Fruit fly (Drosophila melanogaster): ENCODE results near the gene Cpr78Cc.

Cpr78Cc gene

dm6 chr3L:21279168-21279567 is 21.2 kb upstream of the Cpr78Cc start:
- TF ChIP-seq CG17806 (tag; optimal IDR thresholded peaks at IDR 0.05) (no peak), gl (tag; optimal IDR thresholded peaks at IDR 0.05) (no peak), CG4496 (GFP tag; IDR thresholded peaks at IDR 0.05) (no peak), D1 (tag; optimal IDR thresholded peaks at IDR 0.05) (no peak)

- TF ChIP-seq gl (tag; optimal IDR thresholded peaks at IDR 0.05) (peak; percentile 43), CG8301 (tag; optimal IDR thresholded peaks at IDR 0.05) (no peak), CG14655 (GFP tag; optimal IDR thresholded peaks at IDR 0.05) (no peak), CG8159 (tag; optimal IDR thresholded peaks at IDR 0.05) (peak; percentile 11), Ets98B (GFP tag; IDR thresholded peaks at IDR 0.05) (peak; percentile 28; the same call in 1 of the 2 replicates), CG15710 (tag; optimal IDR thresholded peaks at IDR 0.05) (peak; percentile 30), CG13204 (GFP tag; optimal IDR thresholded peaks at IDR 0.05) (no peak), CG32121 (GFP tag; IDR thresholded peaks at IDR 0.05) (peak; percentile 39; the same call in 1 of the 2 replicates), Snoo (tag; optimal IDR thresholded peaks at IDR 0.05) (peak; percentile 53), CG9948 (tag; optimal IDR thresholded peaks at IDR 0.05) (peak; percentile 23), CG17806 (tag; optimal IDR thresholded peaks at IDR 0.05) (no peak), fd96Ca (GFP tag; IDR thresholded peaks at IDR 0.05) (0 out of 3 replicates have a peak, but pooled peaks have one; percentile 14), Pif1A (GFP tag; optimal IDR thresholded peaks at IDR 0.05) (peak; percentile 34), EcR (GFP tag; optimal IDR thresholded peaks at IDR 0.05) (peak; percentile 67), CG4496 (GFP tag; IDR thresholded peaks at IDR 0.05) (peak; percentile 81)
Measured at dm6 chr3L:21279876-21280566, 20.4 kb upstream of the Cpr78Cc start, which contains the start of gene AcCoAS. Gene AcCoAS (minus strand): TSS chr3L:21280243.

dm6 chr3L:21280996-21281691 is 19.2 kb upstream of the Cpr78Cc start, which contains the start of gene ppl:
Gene ppl (minus strand): TSS chr3L:21281506.
- TF ChIP-seq Pif1A (GFP tag; optimal IDR thresholded peaks at IDR 0.05) (no peak), CG9948 (tag; optimal IDR thresholded peaks at IDR 0.05) (no peak), EcR (GFP tag; optimal IDR thresholded peaks at IDR 0.05) (peak; percentile 77), CG8301 (tag; optimal IDR thresholded peaks at IDR 0.05) (no peak)

dm6 chr3L:21281706-21282105 is 18.7 kb upstream of the Cpr78Cc start:
- no peak for TF ChIP-seq CG8159 (tag; optimal IDR thresholded peaks at IDR 0.05)
- no peak for TF ChIP-seq gl (tag; optimal IDR thresholded peaks at IDR 0.05)
- TF ChIP-seq CG8301 (tag; optimal IDR thresholded peaks at IDR 0.05): no peak
- no peak for TF ChIP-seq fd96Ca (GFP tag; IDR thresholded peaks at IDR 0.05)
- no peak for TF ChIP-seq Pif1A (GFP tag; optimal IDR thresholded peaks at IDR 0.05)
- no peak for TF ChIP-seq Ets98B (GFP tag; IDR thresholded peaks at IDR 0.05)
- no peak for TF ChIP-seq CG17806 (tag; optimal IDR thresholded peaks at IDR 0.05)
- TF ChIP-seq D1 (tag; optimal IDR thresholded peaks at IDR 0.05): no peak
- no peak for TF ChIP-seq CG14655 (GFP tag; optimal IDR thresholded peaks at IDR 0.05)
- TF ChIP-seq CG9948 (tag; optimal IDR thresholded peaks at IDR 0.05): no peak

- TF ChIP-seq CG17806 (tag; optimal IDR thresholded peaks at IDR 0.05): no peak
- TF ChIP-seq CG12605 (GFP tag; IDR thresholded peaks at IDR 0.05): no peak
- no peak for TF ChIP-seq CG8159 (tag; optimal IDR thresholded peaks at IDR 0.05)
- TF ChIP-seq gl (tag; optimal IDR thresholded peaks at IDR 0.05): no peak
- no peak for TF ChIP-seq Pif1B (GFP tag; optimal IDR thresholded peaks at IDR 0.05)
- no peak for TF ChIP-seq CG10348 (GFP tag; IDR thresholded peaks at IDR 0.05)
- TF ChIP-seq rn (GFP tag; IDR thresholded peaks at IDR 0.05): no peak
- TF ChIP-seq CG14655 (GFP tag; optimal IDR thresholded peaks at IDR 0.05): no peak
- TF ChIP-seq Snoo (tag; optimal IDR thresholded peaks at IDR 0.05): no peak
- no peak for TF ChIP-seq fd96Ca (GFP tag; IDR thresholded peaks at IDR 0.05)
- no peak for TF ChIP-seq CG8301 (tag; optimal IDR thresholded peaks at IDR 0.05)
Measured at dm6 chr3L:21282741-21283140, 17.6 kb upstream of the Cpr78Cc start.

dm6 chr3L:21283795-21284194 is 16.6 kb upstream of the Cpr78Cc start:
- no peak for TF ChIP-seq CG12605 (GFP tag; IDR thresholded peaks at IDR 0.05)
- TF ChIP-seq Pif1B (GFP tag; optimal IDR thresholded peaks at IDR 0.05): no peak
- TF ChIP-seq CG13204 (GFP tag; optimal IDR thresholded peaks at IDR 0.05): no peak
- no peak for TF ChIP-seq CG4496 (GFP tag; IDR thresholded peaks at IDR 0.05)
- no peak for TF ChIP-seq CG17806 (tag; optimal IDR thresholded peaks at IDR 0.05)
- TF ChIP-seq gl (tag; optimal IDR thresholded peaks at IDR 0.05): no peak
- no peak for TF ChIP-seq CG8159 (tag; optimal IDR thresholded peaks at IDR 0.05)
- TF ChIP-seq fd96Ca (GFP tag; IDR thresholded peaks at IDR 0.05): no peak
- no peak for TF ChIP-seq Ets98B (GFP tag; IDR thresholded peaks at IDR 0.05)
- TF ChIP-seq EcR (GFP tag; optimal IDR thresholded peaks at IDR 0.05): no peak
- no peak for TF ChIP-seq CG15710 (tag; optimal IDR thresholded peaks at IDR 0.05)
- no peak for TF ChIP-seq CG14655 (GFP tag; optimal IDR thresholded peaks at IDR 0.05)
- no peak for TF ChIP-seq CG32121 (GFP tag; IDR thresholded peaks at IDR 0.05)
- TF ChIP-seq CG34367 (tag; optimal IDR thresholded peaks at IDR 0.05): no peak
- no peak for TF ChIP-seq CG9948 (tag; optimal IDR thresholded peaks at IDR 0.05)

All from whole organism, pupa.